Worm (Caenorhabditis elegans) whole organism, early embryonic: ENCODE data around the gene F08C6.5.
A peak's percentile ranks its signal among the peaks of the same experiment; 100 is the strongest.

Experiments
- B0310.2 ChIP-seq: sonication (generic microtip); optimal IDR thresholded peaks from 2 replicates; lab custom pipeline; 2016; ENCODE audit warnings: mild to moderate bottlenecking, missing genetic modification characterization, missing compliant biosample characterization
- F13C5.2 ChIP-seq: sonication (generic microtip); optimal IDR thresholded peaks from 2 replicates; lab custom pipeline; 2017; ENCODE audit warnings: mild to moderate bottlenecking, missing genetic modification characterization, inconsistent platforms, missing compliant biosample characterization
- aly-1 ChIP-seq: sonication (generic microtip); optimal IDR thresholded peaks from 2 replicates; lab custom pipeline; 2016; ENCODE audit warnings: missing genetic modification characterization, missing compliant biosample characterization
- ama-1 ChIP-seq: fragments of 150-350 bp; optimal IDR thresholded peaks from 2 replicates; lab custom pipeline; 2014
- ceh-13 ChIP-seq: fragments of 200-800 bp; sonication (Bioruptor generic); optimal IDR thresholded peaks from 2 replicates; lab custom pipeline; 2018; ENCODE audit warnings: mild to moderate bottlenecking, missing genetic modification characterization, missing compliant biosample characterization
- ceh-36 ChIP-seq: sonication (generic microtip); optimal IDR thresholded peaks from 2 replicates; lab custom pipeline; 2016; ENCODE audit warnings: missing genetic modification characterization, inconsistent platforms, missing compliant biosample characterization
- ets-7 ChIP-seq: sonication (generic microtip); optimal IDR thresholded peaks from 2 replicates; lab custom pipeline; 2016; ENCODE audit warnings: missing genotype, missing genetic modification characterization, missing compliant biosample characterization
- flt-1 ChIP-seq: fragments of 200-800 bp; sonication (Bioruptor generic); IDR thresholded peaks from 2 replicates; pipeline ENCODE4 v1.3.6; 2022; ENCODE audit warnings: missing genetic modification characterization, missing compliant biosample characterization
- hmbx-1 ChIP-seq: sonication (generic microtip); optimal IDR thresholded peaks from 2 replicates; lab custom pipeline; 2016; ENCODE audit warnings: mild to moderate bottlenecking, missing genetic modification characterization, missing compliant biosample characterization
- hmg-4 ChIP-seq: fragments of 200-800 bp; sonication (Bioruptor generic); optimal IDR thresholded peaks from 2 replicates; lab custom pipeline; 2018; ENCODE audit warnings: mild to moderate bottlenecking, missing genetic modification characterization, missing compliant biosample characterization
- hnd-1 ChIP-seq: sonication (generic microtip); optimal IDR thresholded peaks from 2 replicates; lab custom pipeline; 2016; ENCODE audit warnings: missing genetic modification characterization, missing compliant biosample characterization
- pes-1 ChIP-seq: fragments of 200-800 bp; sonication (Bioruptor generic); IDR thresholded peaks from 2 replicates; pipeline ENCODE4 v1.3.6; 2022; ENCODE audit warnings: missing genetic modification reagents, missing genetic modification characterization, missing compliant biosample characterization
- scrt-1 ChIP-seq: fragments of 200-800 bp; sonication (Bioruptor generic); IDR thresholded peaks from 2 replicates; pipeline ENCODE4 v1.3.6; 2022; ENCODE audit warnings: missing genetic modification characterization, missing compliant biosample characterization
- sea-1 ChIP-seq: fragments of 200-800 bp; sonication (Bioruptor generic); conservative IDR thresholded peaks from 2 replicates; pipeline ENCODE4 v1.3.6; 2022; ENCODE audit warnings: missing genetic modification characterization, missing compliant biosample characterization
- tbx-11 ChIP-seq: fragments of 200-800 bp; sonication (Bioruptor generic); IDR thresholded peaks from 2 replicates; pipeline ENCODE4 v1.3.6; 2022; ENCODE audit warnings: missing genetic modification characterization, missing compliant biosample characterization
- tbx-37 ChIP-seq: fragments of 200-800 bp; sonication (Bioruptor generic); conservative IDR thresholded peaks from 2 replicates; pipeline ENCODE4 v1.3.6; 2022; ENCODE audit warnings: missing genetic modification reagents, missing genetic modification characterization, missing compliant biosample characterization
- tra-4 ChIP-seq: sonication (generic microtip); optimal IDR thresholded peaks from 2 replicates; lab custom pipeline; 2017; ENCODE audit warnings: missing genetic modification characterization, missing compliant biosample characterization

The F08C6.5 gene

ce11 chrX:7569685-7570518 is 10.7 kb downstream of the F08C6.5 start, which contains the start of gene apy-1:
Gene apy-1 (minus strand): TSS chrX:7569722.
- no peak for TF ChIP-seq ceh-13 (GFP tag; lab: Kevin White, UChicago)
- TF ChIP-seq tbx-37 (GFP tag; lab: Robert Waterston, UW), result peak; percentile 21; the same call in 1 of the 2 replicates

- TF ChIP-seq pes-1 (GFP tag; lab: Robert Waterston, UW), result no peak
- no peak for TF ChIP-seq B0310.2 (tag; lab: Kevin White, UChicago)
- TF ChIP-seq ets-7 (tag; lab: Kevin White, UChicago), result no peak
These were observed 12.9 kb downstream of the F08C6.5 start, which contains the start of gene pcyt-1 for ce11 chrX:7572057-7572456. Gene pcyt-1 (plus strand): TSS chrX:7572357.

- TF ChIP-seq flt-1 (no peak), scrt-1 (GFP tag; lab: Robert Waterston, UW) (no peak), aly-1 (tag; lab: Kevin White, UChicago) (no peak), F13C5.2 (tag; lab: Kevin White, UChicago) (no peak), tra-4 (tag; lab: Kevin White, UChicago) (no peak), pes-1 (GFP tag; lab: Robert Waterston, UW) (no peak), tbx-37 (GFP tag; lab: Robert Waterston, UW) (no peak), hmg-4 (GFP tag; lab: Kevin White, UChicago) (no peak), ama-1 (no peak), hmbx-1 (no peak), ceh-13 (GFP tag; lab: Kevin White, UChicago) (no peak), tbx-11 (GFP tag; lab: Robert Waterston, UW) (no peak)
These were observed 14.0 kb downstream of the F08C6.5 start for ce11 chrX:7573172-7573571.

ce11 chrX:7573572-7573628 is 14.2 kb downstream of the F08C6.5 start, which contains the start of the genes unc-98 and F08C6.18:
Gene unc-98 (minus strand): TSS chrX:7573619.
Gene F08C6.18 (minus strand): TSS chrX:7573628.
- no peak for TF ChIP-seq hmbx-1
- TF ChIP-seq ceh-36 (tag; lab: Kevin White, UChicago), result no peak
- TF ChIP-seq hnd-1 (tag; lab: Kevin White, UChicago), result no peak
- no peak for TF ChIP-seq tbx-11 (GFP tag; lab: Robert Waterston, UW)
- no peak for TF ChIP-seq aly-1 (tag; lab: Kevin White, UChicago)
- no peak for TF ChIP-seq pes-1 (GFP tag; lab: Robert Waterston, UW)
- no peak for TF ChIP-seq ets-7 (tag; lab: Kevin White, UChicago)
- no peak for TF ChIP-seq scrt-1 (GFP tag; lab: Robert Waterston, UW)
- no peak for TF ChIP-seq tra-4 (tag; lab: Kevin White, UChicago)
- TF ChIP-seq ceh-13 (GFP tag; lab: Kevin White, UChicago), result no peak
- no peak for TF ChIP-seq F13C5.2 (tag; lab: Kevin White, UChicago)
- no peak for TF ChIP-seq flt-1
- no peak for TF ChIP-seq sea-1 (GFP tag; lab: Robert Waterston, UW)
- no peak for TF ChIP-seq tbx-37 (GFP tag; lab: Robert Waterston, UW)
- no peak for TF ChIP-seq B0310.2 (tag; lab: Kevin White, UChicago)
- no peak for TF ChIP-seq ama-1
- TF ChIP-seq hmg-4 (GFP tag; lab: Kevin White, UChicago), result no peak

- TF ChIP-seq ets-7 (tag; lab: Kevin White, UChicago), result no peak
- TF ChIP-seq tbx-11 (GFP tag; lab: Robert Waterston, UW), result no peak
- TF ChIP-seq pes-1 (GFP tag; lab: Robert Waterston, UW), result no peak
- no peak for TF ChIP-seq tra-4 (tag; lab: Kevin White, UChicago)
- TF ChIP-seq ceh-13 (GFP tag; lab: Kevin White, UChicago), result no peak
- no peak for TF ChIP-seq ama-1
- TF ChIP-seq flt-1, result no peak
- no peak for TF ChIP-seq sea-1 (GFP tag; lab: Robert Waterston, UW)
- TF ChIP-seq tbx-37 (GFP tag; lab: Robert Waterston, UW), result no peak
- no peak for TF ChIP-seq F13C5.2 (tag; lab: Kevin White, UChicago)
- no peak for TF ChIP-seq hmbx-1
- TF ChIP-seq B0310.2 (tag; lab: Kevin White, UChicago), result no peak
- TF ChIP-seq aly-1 (tag; lab: Kevin White, UChicago), result no peak
These were observed 14.4 kb downstream of the F08C6.5 start for ce11 chrX:7573629-7574028.

ce11 chrX:7575939-7576338 is 16.7 kb downstream of the F08C6.5 start:
- TF ChIP-seq B0310.2 (tag; lab: Kevin White, UChicago) (no peak), ceh-36 (tag; lab: Kevin White, UChicago) (no peak), flt-1 (no peak), ama-1 (no peak), tbx-11 (GFP tag; lab: Robert Waterston, UW) (no peak), pes-1 (GFP tag; lab: Robert Waterston, UW) (no peak), sea-1 (GFP tag; lab: Robert Waterston, UW) (no peak), ets-7 (tag; lab: Kevin White, UChicago) (no peak), scrt-1 (GFP tag; lab: Robert Waterston, UW) (no peak), tbx-37 (GFP tag; lab: Robert Waterston, UW) (no peak), F13C5.2 (tag; lab: Kevin White, UChicago) (no peak)

- TF ChIP-seq pes-1 (GFP tag; lab: Robert Waterston, UW) (no peak), hmg-4 (GFP tag; lab: Kevin White, UChicago) (peak; percentile 14)
These were observed 18.4 kb downstream of the F08C6.5 start for ce11 chrX:7577458-7578158.
